Worm (Caenorhabditis elegans): ENCODE results near the gene dnj-23.
A peak's percentile ranks its signal among the peaks of the same experiment; 100 is the strongest.

The dnj-23 gene

ce11 chrII:9060332-9060840 is 48.0 kb downstream of the dnj-23 start:
- TF ChIP-seq Y55F3AM.14 (GFP tag; optimal IDR thresholded peaks at IDR 0.05) (peak; percentile 85), elt-1 (tag; optimal IDR thresholded peaks at IDR 0.05) (no peak), sma-9 (GFP tag; optimal IDR thresholded peaks at IDR 0.05) (peak; percentile 76), sma-9 (tag; optimal IDR thresholded peaks at IDR 0.05) (no peak), nhr-6 (tag; optimal IDR thresholded peaks at IDR 0.05) (peak; percentile 60), blmp-1 (tag; optimal IDR thresholded peaks at IDR 0.05; ENCODE audit: insufficient read depth) (no peak), unc-62 (GFP tag; optimal IDR thresholded peaks at IDR 0.05) (no peak), ztf-4 (tag; optimal IDR thresholded peaks at IDR 0.05) (peak; percentile 76), unc-55 (GFP tag; optimal IDR thresholded peaks at IDR 0.05) (peak; percentile 91), F13H6.1 (tag; optimal IDR thresholded peaks at IDR 0.05) (peak; percentile 94), nhr-21 (tag; optimal IDR thresholded peaks at IDR 0.05) (peak; percentile 86), nhr-12 (tag; optimal IDR thresholded peaks at IDR 0.05) (peak; percentile 45), egl-27 (tag; optimal IDR thresholded peaks at IDR 0.05) (peak; percentile 93), mdl-1 (tag; optimal IDR thresholded peaks at IDR 0.05) (peak; percentile 63 to 86), zag-1 (tag; optimal IDR thresholded peaks at IDR 0.05) (peak; percentile 92), ZK546.5 (tag; optimal IDR thresholded peaks at IDR 0.05) (no peak), peb-1 (tag; optimal IDR thresholded peaks at IDR 0.05) (peak; percentile 38), nhr-129 (tag; optimal IDR thresholded peaks at IDR 0.05) (peak; percentile 99), elt-3 (tag; optimal IDR thresholded peaks at IDR 0.05) (no peak), nhr-25 (tag; optimal IDR thresholded peaks at IDR 0.05) (peak; percentile 89), aly-2 (tag; optimal IDR thresholded peaks at IDR 0.05) (no peak), nhr-11 (tag; optimal IDR thresholded peaks at IDR 0.05) (no peak), ztf-1 (GFP tag; conservative IDR thresholded peaks at IDR 0.05) (no peak), dmd-4 (tag; optimal IDR thresholded peaks at IDR 0.05) (no peak), gmeb-1 (tag; optimal IDR thresholded peaks at IDR 0.05) (peak; percentile 61), ama-1 (optimal IDR thresholded peaks at IDR 0.05) (no peak), sem-4 (tag; optimal IDR thresholded peaks at IDR 0.05) (peak; percentile 74), nhr-237 (tag; optimal IDR thresholded peaks at IDR 0.05) (no peak), lin-13 (GFP tag; optimal IDR thresholded peaks at IDR 0.05) (peak; percentile 88), nhr-23 (tag; optimal IDR thresholded peaks at IDR 0.05) (no peak), C34F6.9 (tag; optimal IDR thresholded peaks at IDR 0.05) (peak; percentile 93), ceh-82 (tag; optimal IDR thresholded peaks at IDR 0.05) (peak; percentile 69), nhr-10 (tag; optimal IDR thresholded peaks at IDR 0.05) (peak; percentile 6), lin-39 (tag; optimal IDR thresholded peaks at IDR 0.05) (peak; percentile 75), nhr-77 (tag; optimal IDR thresholded peaks at IDR 0.05) (no peak), sma-3 (GFP tag; optimal IDR thresholded peaks at IDR 0.05) (peak; percentile 88), skn-1 (tag; optimal IDR thresholded peaks at IDR 0.05) (peak; percentile 26), ceh-16 (tag; optimal IDR thresholded peaks at IDR 0.05) (peak; percentile 2), unc-39 (tag; optimal IDR thresholded peaks at IDR 0.05) (peak; percentile 86), R02D3.7 (tag; optimal IDR thresholded peaks at IDR 0.05) (no peak), fos-1 (tag; optimal IDR thresholded peaks at IDR 0.05) (peak; percentile 91), mbf-1 (tag; optimal IDR thresholded peaks at IDR 0.05) (no peak), lin-11 (tag; optimal IDR thresholded peaks at IDR 0.05) (peak; percentile 95), lsy-2 (tag; optimal IDR thresholded peaks at IDR 0.05) (peak; percentile 62 to 86), alr-1 (tag; optimal IDR thresholded peaks at IDR 0.05) (peak; percentile 45), snpc-4 (tag; optimal IDR thresholded peaks at IDR 0.05) (peak; percentile 25), crh-2 (tag; optimal IDR thresholded peaks at IDR 0.05) (peak; percentile 89), mab-5 (tag; optimal IDR thresholded peaks at IDR 0.05) (peak; percentile 68), ztf-11 (tag; optimal IDR thresholded peaks at IDR 0.05) (peak; percentile 64)
